Fruit fly (Drosophila melanogaster): ENCODE results near the gene CG13365.
A peak's percentile ranks its signal among the peaks of the same experiment; 100 is the strongest.
"Not testable (repeated sequence)": the region's sequence is repeated elsewhere in the genome, so short reads cannot be mapped to it uniquely, and the experiment has no call there.

Gene CG13365

DNA sequence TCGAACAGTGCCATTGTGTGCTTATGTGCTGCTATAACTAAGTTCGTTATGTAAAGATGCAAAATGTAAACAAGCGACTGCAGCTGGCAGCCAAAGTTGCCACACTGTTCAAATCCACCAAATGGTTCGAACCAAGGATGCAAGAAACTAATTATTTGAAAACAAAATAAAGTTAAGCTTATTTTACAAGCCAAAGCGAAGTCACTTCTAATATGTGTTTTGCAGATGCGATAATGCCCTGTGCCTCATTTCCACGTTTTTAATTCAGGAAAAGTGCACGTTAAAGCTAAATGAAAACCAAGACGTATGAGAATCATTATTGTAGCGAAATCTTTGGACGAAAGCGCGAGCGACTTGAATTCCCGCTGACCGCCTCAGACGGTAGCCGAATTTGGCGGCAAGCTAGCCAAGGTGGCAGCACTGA, at the start of gene CG13365, which contains the start of gene Vsp37A:
CG13365 (minus strand) TSS at position 84 of the 424 bp plus-strand sequence.
Vsp37A (plus strand) TSS at position 399 of the 424 bp plus-strand sequence.
- TF ChIP-seq noc (tag; optimal IDR thresholded peaks at IDR 0.05) = peak; percentile 52

DNA sequence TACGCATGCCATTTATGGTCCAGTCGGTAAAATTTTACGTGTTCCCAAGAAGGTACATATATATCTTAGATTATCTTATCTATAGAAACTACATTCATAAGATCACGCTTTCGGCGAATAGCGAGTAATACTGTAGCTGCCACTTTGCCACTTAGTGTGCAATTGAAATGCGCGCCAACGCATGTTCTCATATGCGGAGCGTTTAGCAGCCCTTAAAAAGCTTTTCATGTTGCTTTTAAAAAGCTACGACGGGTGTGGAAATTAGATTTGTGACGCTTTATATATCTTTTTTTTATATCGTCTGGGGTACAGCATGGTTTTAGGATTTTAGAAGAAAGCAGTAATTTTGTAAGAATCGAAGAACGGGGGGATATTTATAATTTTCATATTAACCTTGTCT, 37.0 kb upstream of the CG13365 start:
- no peak for TF ChIP-seq noc (tag; optimal IDR thresholded peaks at IDR 0.05)

- TF ChIP-seq noc (tag; optimal IDR thresholded peaks at IDR 0.05) = no peak
Measured at dm6 chrX:656380-656925, 35.4 kb upstream of the CG13365 start.

DNA sequence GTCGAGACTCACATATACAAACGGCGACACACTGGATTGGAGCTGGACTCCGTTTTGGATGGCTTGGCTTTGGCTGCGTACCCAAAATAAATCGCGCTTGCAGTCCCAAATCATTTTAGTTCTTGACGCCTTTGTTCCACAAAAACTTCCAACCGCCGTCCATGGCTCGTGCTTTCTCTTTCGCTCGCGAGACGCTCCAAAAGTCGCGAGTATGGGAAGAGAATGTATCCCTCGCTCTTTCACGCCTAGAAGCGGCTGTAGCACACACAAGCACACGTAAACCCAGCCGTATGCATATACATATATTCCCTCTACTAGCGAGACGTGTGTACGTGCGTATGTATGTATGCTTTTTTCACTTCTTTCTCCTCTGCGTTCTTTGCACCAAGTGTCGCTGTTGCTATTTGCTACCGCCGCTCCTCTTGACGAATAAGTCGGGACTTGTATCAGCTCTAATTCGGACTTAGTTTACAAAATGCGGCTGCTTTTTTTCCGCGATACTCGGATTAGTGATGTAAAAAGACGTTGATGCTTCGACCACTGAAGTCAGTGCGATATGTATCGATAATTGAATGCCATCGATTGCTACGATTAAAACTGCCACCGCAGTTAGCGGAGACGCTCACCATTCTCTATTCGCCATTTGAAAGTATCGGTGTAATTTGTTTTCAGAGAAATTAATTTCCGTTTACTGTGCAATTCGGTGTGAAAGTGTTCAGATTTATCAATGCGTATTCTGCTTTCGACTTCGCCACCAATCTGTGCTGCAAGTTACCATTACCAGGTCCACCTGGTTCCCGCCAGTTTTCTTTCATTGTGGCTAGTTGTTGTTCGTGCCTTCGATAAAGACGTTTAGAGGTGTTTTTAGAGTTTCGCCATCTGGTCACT, 34.7 kb upstream of the CG13365 start, which contains the start of the genes Hmt4-20 and SkpA:
Hmt4-20 (minus strand) TSS at position 542 of the 888 bp plus-strand sequence.
SkpA (plus strand) TSS at position 623 of the 888 bp plus-strand sequence.
- TF ChIP-seq noc (tag; optimal IDR thresholded peaks at IDR 0.05) = peak; percentile 29

DNA sequence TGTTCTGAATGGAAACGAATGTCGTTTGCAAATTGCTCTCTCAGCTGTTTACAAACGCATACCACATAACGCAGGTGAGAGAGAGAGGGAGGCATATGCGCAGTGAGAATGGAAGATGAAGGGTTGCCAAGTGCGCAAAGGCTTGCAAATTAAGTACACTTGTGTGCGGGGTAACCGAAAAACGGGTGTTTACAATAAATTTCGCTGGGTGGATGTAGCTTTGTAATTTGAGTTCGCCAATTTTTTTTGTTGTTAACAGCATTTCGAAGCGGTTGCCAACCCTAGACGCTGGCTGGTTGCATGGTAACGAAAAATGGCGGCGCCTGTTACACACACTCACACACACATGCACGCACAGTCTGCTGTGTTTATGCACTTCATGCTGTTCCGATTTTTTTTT, 33.9 kb upstream of the CG13365 start:
- TF ChIP-seq noc (tag; optimal IDR thresholded peaks at IDR 0.05) = peak; percentile 91

- TF ChIP-seq noc (tag; optimal IDR thresholded peaks at IDR 0.05) = no peak
Measured at dm6 chrX:654221-654620, 33.2 kb upstream of the CG13365 start.

- no peak for TF ChIP-seq noc (tag; optimal IDR thresholded peaks at IDR 0.05)
Measured at dm6 chrX:647056-647627, 26.1 kb upstream of the CG13365 start, which contains the start of gene Roc1a. Roc1a (plus strand) TSS chrX:647304.

- no peak for TF ChIP-seq noc (tag; optimal IDR thresholded peaks at IDR 0.05)
Measured at dm6 chrX:646395-647009, 25.5 kb upstream of the CG13365 start.

dm6 chrX:644461-644860, 23.4 kb upstream of the CG13365 start, which contains the start of gene CG13367:
CG13367 (plus strand) TSS chrX:644761.
- TF ChIP-seq noc (tag; optimal IDR thresholded peaks at IDR 0.05) = not testable (repeated sequence)

DNA sequence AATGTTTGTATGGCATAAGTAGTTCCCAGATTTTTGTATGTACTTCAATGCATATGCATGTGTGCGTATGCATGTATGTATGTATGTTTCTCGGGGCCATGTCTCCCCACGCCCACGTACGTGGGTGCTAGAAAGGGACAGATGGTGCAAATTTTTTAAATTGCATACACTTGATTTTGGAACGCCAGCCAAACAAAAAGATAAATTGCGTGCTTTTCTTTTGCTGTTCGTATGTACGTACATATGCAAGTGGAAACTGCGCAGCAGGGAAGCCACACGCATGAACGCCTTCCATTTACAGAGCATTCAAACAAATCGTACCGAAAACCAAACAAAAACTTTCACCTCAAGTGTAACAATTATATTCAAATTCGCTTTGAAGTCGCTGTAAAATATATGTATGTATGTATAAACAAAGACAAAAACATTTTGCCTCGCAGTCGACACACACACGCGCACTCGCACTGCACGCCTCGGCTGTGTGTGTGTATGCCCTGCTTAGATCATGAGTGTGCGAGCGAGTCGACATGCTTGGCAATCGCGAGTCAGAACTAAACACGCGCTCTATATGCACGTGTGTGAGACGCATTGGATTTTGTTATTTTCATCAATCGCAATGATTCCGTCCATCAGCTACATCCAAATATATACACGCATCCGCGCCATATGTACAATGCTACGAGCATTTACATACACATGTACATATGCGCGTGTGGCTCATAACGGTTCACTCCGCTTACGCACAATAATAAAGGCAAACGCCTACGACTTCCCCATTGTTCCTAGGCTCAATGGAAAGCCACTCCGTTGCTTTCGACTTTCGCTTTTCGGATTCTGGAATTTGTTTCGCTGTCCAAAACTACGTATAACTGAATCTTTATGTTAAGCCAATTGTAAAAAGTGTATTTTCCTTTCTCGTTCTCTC, 15.9 kb upstream of the CG13365 start:
- TF ChIP-seq noc (tag; optimal IDR thresholded peaks at IDR 0.05) = no peak

DNA sequence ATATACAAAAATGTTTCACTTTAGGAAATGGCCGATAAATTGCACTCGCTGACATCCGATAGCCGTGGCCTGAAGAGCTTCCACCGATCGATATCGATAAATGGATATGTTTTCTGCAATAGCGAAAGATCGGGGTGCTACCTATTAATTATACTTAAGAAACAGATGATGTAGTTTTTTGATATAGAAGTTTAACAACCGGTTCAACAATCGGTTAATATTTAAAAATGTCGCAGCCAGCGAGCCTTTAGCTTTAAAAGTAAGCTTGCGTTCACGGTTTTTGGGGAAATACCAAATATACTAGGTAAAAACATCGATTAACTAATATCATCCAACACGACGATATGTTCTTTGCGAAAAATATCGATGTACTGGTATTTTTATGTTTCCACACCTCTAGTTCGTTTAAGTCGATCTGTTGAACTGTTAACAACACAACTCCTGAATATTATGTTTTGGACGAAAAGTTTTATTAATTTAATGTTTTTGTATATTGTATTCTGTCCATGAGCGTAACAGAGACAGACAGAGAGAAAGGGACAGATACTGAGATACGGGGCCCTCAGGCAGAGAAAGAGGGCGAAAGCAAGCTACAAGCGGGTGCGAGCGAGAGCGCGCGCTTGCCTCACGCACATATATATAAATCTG, 14.6 kb upstream of the CG13365 start, which contains the start of gene Dredd:
Dredd (minus strand) TSS at position 51 of the 648 bp plus-strand sequence.
- no peak for TF ChIP-seq noc (tag; optimal IDR thresholded peaks at IDR 0.05)

DNA sequence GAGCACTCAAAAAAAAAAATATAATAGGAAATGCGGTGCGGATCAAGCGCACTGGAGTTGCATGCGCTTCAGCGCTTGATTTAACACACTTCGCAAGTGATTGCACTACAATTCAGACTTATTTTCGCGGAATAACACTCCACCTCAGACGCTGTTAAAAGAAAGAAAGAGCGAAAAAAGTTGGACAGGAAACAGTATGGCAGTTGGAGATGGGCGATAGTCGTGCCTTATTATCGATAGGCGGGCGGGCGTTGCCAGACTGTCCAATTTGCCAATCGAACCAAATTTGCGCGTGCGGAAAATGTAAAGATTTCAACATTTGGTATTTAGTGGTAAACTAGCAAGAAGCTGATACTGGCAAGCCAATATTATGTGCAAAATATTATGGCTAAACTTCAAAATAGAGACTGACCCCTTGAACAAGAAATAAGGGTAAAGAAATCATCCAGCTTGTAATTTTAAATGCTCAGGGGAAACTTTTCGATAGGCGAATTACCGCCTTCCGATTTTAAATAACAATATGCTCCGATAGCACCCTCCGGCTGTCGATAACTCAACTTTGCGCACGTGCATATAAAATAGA, 8.3 kb upstream of the CG13365 start, which contains the start of the genes RpL36 and Mybbp1A:
RpL36 (minus strand) TSS at position 245 of the 583 bp plus-strand sequence.
Mybbp1A (plus strand) TSS at position 535 of the 583 bp plus-strand sequence.
- peak; percentile 69 for TF ChIP-seq noc (tag; optimal IDR thresholded peaks at IDR 0.05)

dm6 chrX:625157-625627, 4.2 kb upstream of the CG13365 start, which contains the start of the genes CG13364 and Hinfp:
CG13364 (minus strand) TSS chrX:625203.
Hinfp (plus strand) TSS chrX:625542.
- TF ChIP-seq noc (tag; optimal IDR thresholded peaks at IDR 0.05) = no peak

Measured in whole organism, larva.